ENCODE assay signal across 4 fruit fly cellular contexts in genomic region chr3L:5139312-5139711, dm6.
TF ChIP-seq lines count a peak whose summit lies in the region.

TSS of gene Tcs5 (minus strand) at chr3L:5139395.
TSS of gene CHMP2B (plus strand) at chr3L:5139619.

TF ChIP-seq in whole organism, adult, 20 proteins besides CTCF, POLR2A, EP300 and RAD21 (continued from another document):
- peak; percentile 100 for TF ChIP-seq Clk (GFP tag; optimal IDR thresholded peaks at IDR 0.05; lab: Kevin White, UChicago)
- TF ChIP-seq CG11617 (GFP tag; optimal IDR thresholded peaks at IDR 0.05; lab: Kevin White, UChicago), result peak; percentile 99

TF ChIP-seq in whole organism, embryonic, 481 proteins besides CTCF, POLR2A, EP300 and RAD21 (continued from another document and continues in another):
- TF ChIP-seq zen2 (GFP tag; IDR thresholded peaks at IDR 0.05; lab: Robert Waterston, UW; ENCODE audit: partially characterized antibody), result no peak
- TF ChIP-seq Hand (GFP tag; optimal IDR thresholded peaks at IDR 0.05; lab: Kevin White, UChicago), result peak; percentile 98
- TF ChIP-seq nerfin-2 (GFP tag; IDR thresholded peaks at IDR 0.05; lab: Robert Waterston, UW; ENCODE audit: partially characterized antibody), result peak; percentile 16; the same call in 1 of the 2 replicates
- TF ChIP-seq caup (GFP tag; optimal IDR thresholded peaks at IDR 0.05; lab: Kevin White, UChicago; ENCODE audit: severe bottlenecking), result peak; percentile 100
- peak; percentile 96 for TF ChIP-seq CG17361 (GFP tag; IDR thresholded peaks at IDR 0.05; lab: Robert Waterston, UW)
- peak; percentile 73 for TF ChIP-seq pzg (GFP tag; optimal IDR thresholded peaks at IDR 0.05; lab: Kevin White, UChicago)
- peak; percentile 96 for TF ChIP-seq TFAM (GFP tag; optimal IDR thresholded peaks at IDR 0.05; lab: Kevin White, UChicago)
- TF ChIP-seq CG14441 (GFP tag; IDR thresholded peaks at IDR 0.05; lab: Robert Waterston, UW), result peak; percentile 100
- TF ChIP-seq CG12769 (tag; optimal IDR thresholded peaks at IDR 0.05; lab: Kevin White, UChicago), result peak; percentile 100
- peak; percentile 95 for TF ChIP-seq CG3163 (GFP tag; optimal IDR thresholded peaks at IDR 0.05; lab: Kevin White, UChicago)
- no peak for TF ChIP-seq Dfd (GFP tag; optimal IDR thresholded peaks at IDR 0.05; lab: Kevin White, UChicago)
- peak; percentile 95 to 96 for TF ChIP-seq crp (GFP tag; optimal IDR thresholded peaks at IDR 0.05; lab: Kevin White, UChicago)
- TF ChIP-seq CG12104 (GFP tag; optimal IDR thresholded peaks at IDR 0.05; lab: Kevin White, UChicago), result peak; percentile 99
- peak; percentile 96 for TF ChIP-seq ftz-f1 (GFP tag; optimal IDR thresholded peaks at IDR 0.05; lab: Kevin White, UChicago)
- TF ChIP-seq CG14965 (GFP tag; optimal IDR thresholded peaks at IDR 0.05; lab: Kevin White, UChicago; ENCODE audit: borderline replicate concordance), result peak; percentile 92
- TF ChIP-seq GATAe (GFP tag; conservative IDR thresholded peaks at IDR 0.05; lab: Robert Waterston, UW), result peak; percentile 100
- TF ChIP-seq CG6689 (GFP tag; IDR thresholded peaks at IDR 0.05; lab: Robert Waterston, UW), result peak; percentile 100
- TF ChIP-seq mirr (GFP tag; optimal IDR thresholded peaks at IDR 0.05; lab: Kevin White, UChicago), result peak; percentile 99
- peak; percentile 100 for TF ChIP-seq CG10366 (GFP tag; IDR thresholded peaks at IDR 0.05; lab: Robert Waterston, UW)
- peak; percentile 100 for TF ChIP-seq CG3726 (GFP tag; IDR thresholded peaks at IDR 0.05; lab: Robert Waterston, UW)
- peak in 1 of 2 experiments; percentile 92 for TF ChIP-seq Eip74EF (GFP tag; optimal IDR thresholded peaks at IDR 0.05; lab: Kevin White, UChicago)
- peak; percentile 99 for TF ChIP-seq Fer2 (tag; optimal IDR thresholded peaks at IDR 0.05; lab: Kevin White, UChicago)
- peak; percentile 100 for TF ChIP-seq Doc2 (GFP tag; IDR thresholded peaks at IDR 0.05; lab: Robert Waterston, UW)
- TF ChIP-seq Gsc (GFP tag; IDR thresholded peaks at IDR 0.05; lab: Robert Waterston, UW), result peak; percentile 100
- TF ChIP-seq ase (GFP tag; IDR thresholded peaks at IDR 0.05; lab: Robert Waterston, UW), result peak; percentile 100
- TF ChIP-seq CG10431 (GFP tag; optimal IDR thresholded peaks at IDR 0.05; lab: Kevin White, UChicago), result peak; percentile 98
- peak; percentile 100 for TF ChIP-seq CG4617 (GFP tag; optimal IDR thresholded peaks at IDR 0.05; lab: Kevin White, UChicago; ENCODE audit: borderline replicate concordance)
- peak; percentile 99 for TF ChIP-seq CG11696 (GFP tag; IDR thresholded peaks at IDR 0.05; lab: Robert Waterston, UW)
- peak; percentile 100 for TF ChIP-seq danr (GFP tag; IDR thresholded peaks at IDR 0.05; lab: Robert Waterston, UW)
- peak; percentile 100 for TF ChIP-seq Ravus (GFP tag; IDR thresholded peaks at IDR 0.05; lab: Robert Waterston, UW)
- peak; percentile 100 for TF ChIP-seq CG7839 (tag; optimal IDR thresholded peaks at IDR 0.05; lab: Kevin White, UChicago)
- peak; percentile 61 for TF ChIP-seq Dref (GFP tag; IDR thresholded peaks at IDR 0.05; lab: Robert Waterston, UW)
- TF ChIP-seq CHES-1-like (GFP tag; optimal IDR thresholded peaks at IDR 0.05; lab: Kevin White, UChicago), result peak; percentile 99
- TF ChIP-seq CG34376 (GFP tag; optimal IDR thresholded peaks at IDR 0.05; lab: Kevin White, UChicago), result peak; percentile 99
- TF ChIP-seq Hmr (GFP tag; optimal IDR thresholded peaks at IDR 0.05; lab: Kevin White, UChicago), result peak; percentile 100
- no peak for TF ChIP-seq pan (optimal IDR thresholded peaks at IDR 0.05; lab: Kevin White, UChicago)
- TF ChIP-seq pan (GFP tag; optimal IDR thresholded peaks at IDR 0.05 in 1 of 2, IDR thresholded peaks at IDR 0.05 in 1 of 2), result peak in 1 of 2 experiments; percentile 100
- peak; percentile 100 for TF ChIP-seq vfl (GFP tag; optimal IDR thresholded peaks at IDR 0.05; lab: Kevin White, UChicago)
- TF ChIP-seq pfk (GFP tag; optimal IDR thresholded peaks at IDR 0.05; lab: Kevin White, UChicago), result peak; percentile 80
- peak; percentile 100 for TF ChIP-seq esg (GFP tag; conservative IDR thresholded peaks at IDR 0.05; lab: Robert Waterston, UW)
- TF ChIP-seq Mad (GFP tag; optimal IDR thresholded peaks at IDR 0.05; lab: Kevin White, UChicago), result peak; percentile 100

TF ChIP-seq in whole organism, prepupa, 60 proteins besides CTCF, POLR2A, EP300 and RAD21 (continued from another document):
- TF ChIP-seq CG16779 (tag; optimal IDR thresholded peaks at IDR 0.05; lab: Kevin White, UChicago), result peak; percentile 99
- peak; percentile 100 for TF ChIP-seq Sox102F (GFP tag; optimal IDR thresholded peaks at IDR 0.05; lab: Kevin White, UChicago)
- TF ChIP-seq Blimp-1 (GFP tag; optimal IDR thresholded peaks at IDR 0.05; lab: Kevin White, UChicago), result peak; percentile 98
- TF ChIP-seq CG15336 (GFP tag; IDR thresholded peaks at IDR 0.05; lab: Robert Waterston, UW), result peak; percentile 99
- TF ChIP-seq esn (GFP tag; optimal IDR thresholded peaks at IDR 0.05; lab: Kevin White, UChicago), result peak; percentile 100
- peak; percentile 100 for TF ChIP-seq Ets21C (GFP tag; optimal IDR thresholded peaks at IDR 0.05; lab: Kevin White, UChicago)
- peak; percentile 100 for TF ChIP-seq topi (GFP tag; optimal IDR thresholded peaks at IDR 0.05; lab: Kevin White, UChicago)
- TF ChIP-seq CG1621 (tag; optimal IDR thresholded peaks at IDR 0.05; lab: Kevin White, UChicago), result peak; percentile 99
- peak; percentile 100 for TF ChIP-seq acj6 (GFP tag; optimal IDR thresholded peaks at IDR 0.05; lab: Kevin White, UChicago)
- TF ChIP-seq CG8319 (GFP tag; optimal IDR thresholded peaks at IDR 0.05; lab: Kevin White, UChicago), result peak; percentile 100
- TF ChIP-seq CG6808 (GFP tag; optimal IDR thresholded peaks at IDR 0.05; lab: Kevin White, UChicago), result peak; percentile 99
- TF ChIP-seq OdsH (GFP tag; optimal IDR thresholded peaks at IDR 0.05; lab: Kevin White, UChicago), result peak; percentile 100
- TF ChIP-seq achi (GFP tag; optimal IDR thresholded peaks at IDR 0.05; lab: Kevin White, UChicago), result peak; percentile 99
- TF ChIP-seq Hr39 (GFP tag; optimal IDR thresholded peaks at IDR 0.05; lab: Kevin White, UChicago), result peak; percentile 100
- TF ChIP-seq Eip75B (GFP tag; optimal IDR thresholded peaks at IDR 0.05; lab: Kevin White, UChicago), result peak; percentile 100
- TF ChIP-seq CG6792 (GFP tag; optimal IDR thresholded peaks at IDR 0.05; lab: Kevin White, UChicago), result peak; percentile 100
- TF ChIP-seq Sox15 (GFP tag; optimal IDR thresholded peaks at IDR 0.05; lab: Kevin White, UChicago), result peak; percentile 100
- peak; percentile 100 for TF ChIP-seq Ets96B (tag; optimal IDR thresholded peaks at IDR 0.05; lab: Kevin White, UChicago)
- peak; percentile 100 for TF ChIP-seq net (GFP tag; optimal IDR thresholded peaks at IDR 0.05; lab: Kevin White, UChicago)
- TF ChIP-seq CG8632 (GFP tag; optimal IDR thresholded peaks at IDR 0.05; lab: Kevin White, UChicago), result peak; percentile 100
- peak; percentile 100 for TF ChIP-seq lz (GFP tag; optimal IDR thresholded peaks at IDR 0.05; lab: Kevin White, UChicago)
- peak; percentile 99 for TF ChIP-seq CG10669 (GFP tag; optimal IDR thresholded peaks at IDR 0.05; lab: Kevin White, UChicago)
- TF ChIP-seq CG6276 (GFP tag; optimal IDR thresholded peaks at IDR 0.05; lab: Kevin White, UChicago), result peak; percentile 99
- TF ChIP-seq svp (GFP tag; lab: Kevin White, UChicago), result peak; percentile 98
- TF ChIP-seq pdm3 (GFP tag; optimal IDR thresholded peaks at IDR 0.05; lab: Kevin White, UChicago), result peak; percentile 100
- peak; percentile 100 for TF ChIP-seq eg (GFP tag; IDR thresholded peaks at IDR 0.05; lab: Robert Waterston, UW)
- peak; percentile 100 for TF ChIP-seq Sox14 (GFP tag; optimal IDR thresholded peaks at IDR 0.05; lab: Kevin White, UChicago)
- TF ChIP-seq CG31627 (GFP tag; optimal IDR thresholded peaks at IDR 0.05; lab: Kevin White, UChicago), result peak; percentile 100
- TF ChIP-seq fd59A (GFP tag; optimal IDR thresholded peaks at IDR 0.05; lab: Kevin White, UChicago), result peak; percentile 100
- peak; percentile 100 for TF ChIP-seq CG34406 (GFP tag; optimal IDR thresholded peaks at IDR 0.05; lab: Kevin White, UChicago)
- TF ChIP-seq Hr38 (GFP tag; optimal IDR thresholded peaks at IDR 0.05; lab: Kevin White, UChicago), result peak; percentile 99
- TF ChIP-seq Lpt (GFP tag; optimal IDR thresholded peaks at IDR 0.05; lab: Kevin White, UChicago), result peak; percentile 100
- TF ChIP-seq dac (GFP tag; optimal IDR thresholded peaks at IDR 0.05; lab: Kevin White, UChicago), result peak; percentile 100
- peak; percentile 98 for TF ChIP-seq Eip78C (GFP tag; lab: Kevin White, UChicago)
- TF ChIP-seq CG11902 (GFP tag; optimal IDR thresholded peaks at IDR 0.05; lab: Kevin White, UChicago), result peak; percentile 100
- peak; percentile 100 for TF ChIP-seq CG11294 (GFP tag; IDR thresholded peaks at IDR 0.05; lab: Robert Waterston, UW)
- TF ChIP-seq CG7368 (GFP tag; optimal IDR thresholded peaks at IDR 0.05; lab: Kevin White, UChicago), result peak; percentile 99
- TF ChIP-seq CG9139 (GFP tag; optimal IDR thresholded peaks at IDR 0.05; lab: Kevin White, UChicago), result peak; percentile 99
- TF ChIP-seq Met (GFP tag; optimal IDR thresholded peaks at IDR 0.05; lab: Kevin White, UChicago), result peak; percentile 100
- TF ChIP-seq CG3919 (GFP tag; optimal IDR thresholded peaks at IDR 0.05; lab: Kevin White, UChicago), result peak; percentile 100
- TF ChIP-seq vri (GFP tag; optimal IDR thresholded peaks at IDR 0.05; lab: Kevin White, UChicago), result peak; percentile 99
- TF ChIP-seq fd85E (GFP tag; optimal IDR thresholded peaks at IDR 0.05; lab: Kevin White, UChicago), result peak; percentile 98
TF ChIP-seq in whole organism, prepupa: peak in this region for 60.

TF ChIP-seq in whole organism, wandering third instar larva, 38 proteins besides CTCF, POLR2A, EP300 and RAD21 (continued from another document):
- TF ChIP-seq Myc (optimal IDR thresholded peaks at IDR 0.05; lab: Kevin White, UChicago) (peak; percentile 59), rgr (GFP tag; optimal IDR thresholded peaks at IDR 0.05; lab: Kevin White, UChicago) (peak; percentile 100), Abd-B (GFP tag; optimal IDR thresholded peaks at IDR 0.05; lab: Kevin White, UChicago) (no peak), woc (GFP tag; optimal IDR thresholded peaks at IDR 0.05; lab: Kevin White, UChicago) (peak; percentile 96), br (GFP tag; optimal IDR thresholded peaks at IDR 0.05; lab: Kevin White, UChicago) (peak; percentile 100), sv (GFP tag; optimal IDR thresholded peaks at IDR 0.05; lab: Kevin White, UChicago) (peak; percentile 100), dl (GFP tag; optimal IDR thresholded peaks at IDR 0.05; lab: Kevin White, UChicago; ENCODE audit: insufficient read depth in 1 of 2, partially characterized antibody in 2 of 2) (no peak), Vsx2 (GFP tag; optimal IDR thresholded peaks at IDR 0.05; lab: Kevin White, UChicago; ENCODE audit: partially characterized antibody) (no peak), Sp1 (GFP tag; optimal IDR thresholded peaks at IDR 0.05; lab: Kevin White, UChicago) (peak; percentile 100), brk (GFP tag; optimal IDR thresholded peaks at IDR 0.05; lab: Kevin White, UChicago) (no peak), Hr78 (GFP tag; optimal IDR thresholded peaks at IDR 0.05; lab: Kevin White, UChicago) (no peak), OdsH (GFP tag; optimal IDR thresholded peaks at IDR 0.05; lab: Kevin White, UChicago) (peak; percentile 100), dmrt93B (GFP tag; optimal IDR thresholded peaks at IDR 0.05; lab: Kevin White, UChicago) (peak; percentile 100), Rel (GFP tag; optimal IDR thresholded peaks at IDR 0.05; lab: Kevin White, UChicago) (peak; percentile 97), Rel (tag; optimal IDR thresholded peaks at IDR 0.05; lab: Kevin White, UChicago) (peak; percentile 93), h (GFP tag; optimal IDR thresholded peaks at IDR 0.05; lab: Kevin White, UChicago) (peak; percentile 100)
